Worm (Caenorhabditis elegans) whole organism, midembryonic: ENCODE results near the gene srx-18.

Experiments
- flt-1 ChIP-seq: fragments of 200-800 bp; sonication (Bioruptor generic); IDR thresholded peaks from 2 replicates; pipeline ENCODE4 v1.3.6; 2022; ENCODE audit warnings: missing genetic modification characterization, missing compliant biosample characterization
- tab-1 ChIP-seq: fragments of 200-800 bp; sonication (Bioruptor generic); IDR thresholded peaks from 2 replicates; pipeline ENCODE4 v1.3.6; 2022; ENCODE audit warnings: missing genetic modification characterization, missing compliant biosample characterization

ce11 chrV:17773108-17773507, 25.6 kb downstream of the srx-18 start, which contains the start of gene sre-21:
- TF ChIP-seq tab-1 = no peak
- TF ChIP-seq flt-1 = no peak
